Worm (Caenorhabditis elegans): ENCODE results near the gene kgb-2.

DNA sequence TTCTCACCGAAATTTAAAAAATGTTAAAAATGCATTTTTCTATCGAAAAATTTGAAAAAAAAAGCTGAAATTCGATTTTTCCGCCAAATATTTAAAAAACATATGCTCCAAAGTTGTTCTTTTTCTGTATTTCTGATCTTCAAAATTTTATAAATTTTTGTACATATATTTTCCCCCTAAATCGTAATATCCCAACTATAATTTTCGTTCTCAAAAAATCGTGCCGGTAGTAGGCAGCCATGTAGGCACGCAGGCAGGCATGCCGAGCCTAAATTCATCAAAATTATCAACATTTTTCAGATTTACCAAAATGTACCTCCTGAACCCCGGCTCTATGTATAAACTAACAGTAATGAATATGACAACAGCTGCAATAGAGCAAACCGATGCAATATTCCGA, 41.7 kb upstream of the kgb-2 start, which contains the start of gene sre-5:
- TF ChIP-seq madf-8 (GFP tag; conservative IDR thresholded peaks at IDR 0.05), result no peak
- TF ChIP-seq ztf-18 (tag; optimal IDR thresholded peaks at IDR 0.05), result no peak
- TF ChIP-seq ztf-25 (GFP tag; IDR thresholded peaks at IDR 0.05), result no peak
- no peak for TF ChIP-seq atf-7 (tag; optimal IDR thresholded peaks at IDR 0.05)
- no peak for TF ChIP-seq F49E8.2 (tag; optimal IDR thresholded peaks at IDR 0.05; ENCODE audit: insufficient read depth)
- no peak for TF ChIP-seq fkh-3 (tag; optimal IDR thresholded peaks at IDR 0.05)
- TF ChIP-seq ceh-91 (GFP tag; IDR thresholded peaks at IDR 0.05), result no peak
- no peak for TF ChIP-seq B0035.1 (tag; optimal IDR thresholded peaks at IDR 0.05)
- TF ChIP-seq pbrm-1 (GFP tag; IDR thresholded peaks at IDR 0.05), result no peak
- no peak for TF ChIP-seq ets-4 (GFP tag; optimal IDR thresholded peaks at IDR 0.05)
- TF ChIP-seq unc-62 (GFP tag; optimal IDR thresholded peaks at IDR 0.05), result no peak
- no peak for TF ChIP-seq lir-1 (GFP tag; conservative IDR thresholded peaks at IDR 0.05)

Data from whole organism, young adult.